Worm (Caenorhabditis elegans) whole organism, L1 larva: Measurements from ENCODE around the gene swd-2.2.

Source experiments
- C04F5.9 ChIP-seq: sonication (generic microtip); optimal IDR thresholded peaks from 2 replicates; lab custom pipeline; 2016; ENCODE audit warnings: missing genetic modification characterization, missing compliant biosample characterization
- Y116A8C.19 ChIP-seq: sonication (generic microtip); optimal IDR thresholded peaks from 2 replicates; lab custom pipeline; 2016; ENCODE audit warnings: missing compliant biosample characterization, missing genetic modification characterization, borderline replicate concordance
- alr-1 ChIP-seq: fragments of 200-800 bp; sonication (Bioruptor generic); optimal IDR thresholded peaks from 2 replicates; lab custom pipeline; 2018; ENCODE audit warnings: borderline replicate concordance, mild to moderate bottlenecking, missing genetic modification characterization, missing compliant biosample characterization
- aly-2 ChIP-seq: fragments of 150-350 bp; optimal IDR thresholded peaks from 2 replicates; lab custom pipeline; 2014; ENCODE audit warnings: missing biosample characterization, missing genetic modification characterization
- ama-1 ChIP-seq: fragments of 150-350 bp; optimal IDR thresholded peaks from 2 replicates; lab custom pipeline; 2014
- blmp-1 ChIP-seq: fragments of 150-350 bp; optimal IDR thresholded peaks from 2 replicates; lab custom pipeline; 2014; ENCODE audit warnings: missing biosample characterization, missing genetic modification characterization
- ceh-82 ChIP-seq, 3 experiments: fragments of 150-350 bp in 1 of 3; sonication (generic microtip) in 2 of 3; optimal IDR thresholded peaks; 2 replicates each; lab custom pipeline; 2014 to 2017; ENCODE audit warnings: missing biosample characterization in 3 of 3, missing genetic modification characterization in 3 of 3
- ceh-88 ChIP-seq: fragments of 200-800 bp; sonication (Bioruptor generic); IDR thresholded peaks from 2 replicates; pipeline ENCODE4 v1.3.6; 2022; ENCODE audit warnings: missing genetic modification characterization, missing compliant biosample characterization
- ceh-90 ChIP-seq: sonication (generic microtip); optimal IDR thresholded peaks from 2 replicates; lab custom pipeline; 2016; ENCODE audit warnings: missing genetic modification characterization, missing compliant biosample characterization
- dsc-1 ChIP-seq: sonication (generic microtip); optimal IDR thresholded peaks from 2 replicates; lab custom pipeline; 2016; ENCODE audit warnings: mild to moderate bottlenecking, missing genetic modification characterization, missing compliant biosample characterization
- efl-1 ChIP-seq, 4 experiments: fragments of 150-350 bp; optimal IDR thresholded peaks in 3 of 4; peaks in 1 of 4; 1 replicate in 1 of 4; 2 replicates in 3 of 4; lab custom pipeline; 2014; ENCODE audit warnings: missing biosample characterization in 2 of 4, missing genetic modification characterization in 2 of 4, missing genetic modification reagents in 2 of 4
- egl-13 ChIP-seq: sonication (generic microtip); optimal IDR thresholded peaks from 2 replicates; lab custom pipeline; 2016; ENCODE audit warnings: missing genotype, missing genetic modification reagents, missing genetic modification characterization, missing compliant biosample characterization
- elt-3 ChIP-seq, 6 experiments: fragments of 150-350 bp in 1 of 6; sonication (generic microtip); optimal IDR thresholded peaks; 2 replicates each; lab custom pipeline; 2017 to 2018; ENCODE audit warnings: missing biosample characterization in 6 of 6, missing genetic modification characterization in 6 of 6, inconsistent platforms in 1 of 6
- fkh-8 ChIP-seq: sonication (generic microtip); optimal IDR thresholded peaks from 2 replicates; lab custom pipeline; 2016; ENCODE audit warnings: mild to moderate bottlenecking, missing genetic modification characterization, missing compliant biosample characterization
- grh-1 ChIP-seq: fragments of 200-800 bp; sonication (Bioruptor generic); IDR thresholded peaks from 2 replicates; pipeline ENCODE4 v1.3.6; 2022; ENCODE audit warnings: missing genetic modification reagents, missing genetic modification characterization, missing compliant biosample characterization
- lin-13 ChIP-seq: fragments of 150-350 bp; optimal IDR thresholded peaks from 2 replicates; lab custom pipeline; 2014; ENCODE audit warnings: missing biosample characterization, missing genetic modification reagents, missing genetic modification characterization
- lin-14 ChIP-seq: fragments of 200-800 bp; sonication (Bioruptor generic); optimal IDR thresholded peaks from 2 replicates; lab custom pipeline; 2018; ENCODE audit warnings: mild to moderate bottlenecking, missing genetic modification characterization, moderate library complexity, missing compliant biosample characterization
- lir-3 ChIP-seq: sonication (generic microtip); optimal IDR thresholded peaks from 2 replicates; lab custom pipeline; 2016; ENCODE audit warnings: mild to moderate bottlenecking, missing genetic modification characterization, moderate library complexity, missing compliant biosample characterization; ENCODE audit not compliant: poor library complexity
- lsy-2 ChIP-seq, 2 experiments: fragments of 150-350 bp; optimal IDR thresholded peaks; 2 replicates each; lab custom pipeline; 2014; ENCODE audit warnings: missing biosample characterization in 2 of 2, missing genetic modification characterization in 2 of 2
- mef-2 ChIP-seq: fragments of 150-350 bp; optimal IDR thresholded peaks from 2 replicates; lab custom pipeline; 2014; ENCODE audit warnings: missing biosample characterization, missing genetic modification characterization
- mep-1 ChIP-seq: fragments of 150-350 bp; optimal IDR thresholded peaks from 2 replicates; lab custom pipeline; 2014; ENCODE audit warnings: missing biosample characterization, missing genetic modification characterization
- nhr-20 ChIP-seq: sonication (generic microtip); optimal IDR thresholded peaks from 2 replicates; lab custom pipeline; 2016; ENCODE audit warnings: mild to moderate bottlenecking, missing genetic modification characterization, missing compliant biosample characterization
- nhr-47 ChIP-seq: sonication (generic microtip); optimal IDR thresholded peaks from 2 replicates; lab custom pipeline; 2016; ENCODE audit warnings: mild to moderate bottlenecking, missing genetic modification characterization, moderate library complexity, missing compliant biosample characterization
- nhr-71 ChIP-seq: sonication (generic microtip); optimal IDR thresholded peaks from 2 replicates; lab custom pipeline; 2016; ENCODE audit warnings: mild to moderate bottlenecking, missing genetic modification characterization, moderate library complexity, missing compliant biosample characterization
- nhr-77 ChIP-seq: fragments of 150-350 bp; optimal IDR thresholded peaks from 2 replicates; lab custom pipeline; 2014; ENCODE audit warnings: missing biosample characterization, missing genetic modification characterization
- nhr-85 ChIP-seq: sonication (generic microtip); peaks from one replicate; lab custom pipeline; 2016; ENCODE audit warnings: missing genetic modification characterization, inconsistent platforms, missing compliant biosample characterization
- nhr-90 ChIP-seq: sonication (generic microtip); optimal IDR thresholded peaks from 2 replicates; lab custom pipeline; 2016; ENCODE audit warnings: mild to moderate bottlenecking, missing genetic modification characterization, missing compliant biosample characterization; ENCODE audit not compliant: poor library complexity
- rnt-1 ChIP-seq: sonication (generic microtip); optimal IDR thresholded peaks from 2 replicates; lab custom pipeline; 2016; ENCODE audit warnings: mild to moderate bottlenecking, missing genetic modification characterization, moderate library complexity, missing compliant biosample characterization
- snpc-4 ChIP-seq: fragments of 150-350 bp; optimal IDR thresholded peaks from 2 replicates; lab custom pipeline; 2014; ENCODE audit warnings: missing biosample characterization, missing genetic modification characterization
- snu-23 ChIP-seq: sonication (generic microtip); optimal IDR thresholded peaks from 2 replicates; lab custom pipeline; 2016; ENCODE audit warnings: missing genetic modification characterization, missing compliant biosample characterization
- sptf-1 ChIP-seq: fragments of 150-350 bp; optimal IDR thresholded peaks from 2 replicates; lab custom pipeline; 2014; ENCODE audit warnings: missing biosample characterization, missing genetic modification characterization
- sup-37 ChIP-seq: fragments of 200-800 bp; sonication (Bioruptor generic); optimal IDR thresholded peaks from 2 replicates; lab custom pipeline; 2018; ENCODE audit warnings: mild to moderate bottlenecking, missing genetic modification characterization, missing compliant biosample characterization
- tbx-2 ChIP-seq: sonication (generic microtip); optimal IDR thresholded peaks from 2 replicates; lab custom pipeline; 2016; ENCODE audit warnings: missing genetic modification characterization, missing compliant biosample characterization
- tlp-1 ChIP-seq: fragments of 150-350 bp; optimal IDR thresholded peaks from 2 replicates; lab custom pipeline; 2014; ENCODE audit warnings: missing biosample characterization, missing genetic modification characterization
- unc-130 ChIP-seq: fragments of 150-350 bp; optimal IDR thresholded peaks from 2 replicates; lab custom pipeline; 2017; ENCODE audit warnings: missing biosample characterization, missing genetic modification characterization, inconsistent platforms
- unc-62 ChIP-seq: fragments of 150-350 bp; optimal IDR thresholded peaks from 2 replicates; lab custom pipeline; 2014; ENCODE audit warnings: missing biosample characterization, missing genetic modification reagents, missing genetic modification characterization
- unc-86 ChIP-seq: sonication (generic microtip); optimal IDR thresholded peaks from 2 replicates; lab custom pipeline; 2016; ENCODE audit warnings: missing genetic modification characterization, missing compliant biosample characterization
- xbp-1 ChIP-seq: sonication (generic microtip); optimal IDR thresholded peaks from 2 replicates; lab custom pipeline; 2016; ENCODE audit warnings: missing genetic modification characterization, missing compliant biosample characterization
- zag-1 ChIP-seq: fragments of 150-350 bp; optimal IDR thresholded peaks from 2 replicates; lab custom pipeline; 2014; ENCODE audit warnings: missing biosample characterization, missing genetic modification characterization

Gene swd-2.2

ce11 chrIV:7817852-7818251 is 43.6 kb downstream of the swd-2.2 start, which contains the start of gene ric-3 (continued):
- TF ChIP-seq egl-13 = peak; percentile 71
- TF ChIP-seq snpc-4 (tag; lab: Kevin White, UChicago) = peak; percentile 23
- TF ChIP-seq nhr-47 (tag; lab: Kevin White, UChicago) = peak; percentile 72
- no peak for TF ChIP-seq ceh-88 (GFP tag; lab: Robert Waterston, UW)
- peak; percentile 23 for TF ChIP-seq zag-1 (tag; lab: Kevin White, UChicago)
- TF ChIP-seq nhr-77 (tag; lab: Kevin White, UChicago) = peak; percentile 30

ce11 chrIV:7822524-7822923 is 48.3 kb downstream of the swd-2.2 start, which contains the start of gene T14A8.2:
Gene T14A8.2, minus strand, starts transcription at chrIV:7822624.
- TF ChIP-seq lsy-2 (tag; optimal IDR thresholded peaks at IDR 0.05; lab: Kevin White, UChicago) (no peak), nhr-90 (tag; lab: Kevin White, UChicago) (no peak), lin-13 (GFP tag; lab: Kevin White, UChicago) (no peak), grh-1 (GFP tag; lab: Robert Waterston, UW) (no peak), unc-86 (tag; lab: Kevin White, UChicago) (no peak), mef-2 (tag; lab: Kevin White, UChicago) (no peak), dsc-1 (tag; lab: Kevin White, UChicago) (no peak), nhr-85 (no peak), fkh-8 (no peak), tlp-1 (tag; lab: Kevin White, UChicago) (no peak), ceh-90 (no peak), tbx-2 (no peak), unc-130 (tag; lab: Kevin White, UChicago) (no peak), ceh-82 (tag; optimal IDR thresholded peaks at IDR 0.05; lab: Kevin White, UChicago) (no peak)

ce11 chrIV:7824649-7825048 is 50.4 kb downstream of the swd-2.2 start:
- TF ChIP-seq Y116A8C.19 (tag; lab: Kevin White, UChicago) = no peak
- peak; percentile 74 for TF ChIP-seq lin-14 (GFP tag; lab: Kevin White, UChicago)
- no peak for TF ChIP-seq elt-3 (tag; optimal IDR thresholded peaks at IDR 0.05; lab: Kevin White, UChicago)
- peak; percentile 5 for TF ChIP-seq nhr-20 (tag; lab: Kevin White, UChicago)
- peak; percentile 23 for TF ChIP-seq aly-2 (tag; lab: Kevin White, UChicago)
- TF ChIP-seq grh-1 (GFP tag; lab: Robert Waterston, UW) = peak; percentile 82
- no peak for TF ChIP-seq lir-3 (tag; lab: Kevin White, UChicago)
- TF ChIP-seq alr-1 (tag; lab: Kevin White, UChicago) = no peak
- TF ChIP-seq nhr-90 (tag; lab: Kevin White, UChicago) = peak; percentile 32
- TF ChIP-seq xbp-1 (tag; lab: Kevin White, UChicago) = no peak
- TF ChIP-seq mep-1 = peak; percentile 29
- TF ChIP-seq sup-37 (GFP tag; lab: Kevin White, UChicago) = no peak
- peak; percentile 43 for TF ChIP-seq nhr-71 (tag; lab: Kevin White, UChicago)
- peak; percentile 47 for TF ChIP-seq tbx-2
- TF ChIP-seq snu-23 = peak; percentile 38
- TF ChIP-seq blmp-1 = peak; percentile 24
- TF ChIP-seq lsy-2 (tag; optimal IDR thresholded peaks at IDR 0.05; lab: Kevin White, UChicago) = peak in 1 of 2 experiments; percentile 31
- no peak for TF ChIP-seq sptf-1
- TF ChIP-seq nhr-85 = peak; percentile 94
- no peak for TF ChIP-seq unc-62 (GFP tag; lab: Kevin White, UChicago)
- no peak for TF ChIP-seq dsc-1 (tag; lab: Kevin White, UChicago)
- TF ChIP-seq efl-1 (optimal IDR thresholded peaks at IDR 0.05; lab: Kevin White, UChicago) = no peak
- TF ChIP-seq efl-1 (GFP tag; optimal IDR thresholded peaks at IDR 0.05 in 1 of 2; lab: Kevin White, UChicago) = peak in 1 of 2 experiments; percentile 55
- no peak for TF ChIP-seq ama-1 (lab: Kevin White, UChicago)
- no peak for TF ChIP-seq C04F5.9 (tag; lab: Kevin White, UChicago)
- TF ChIP-seq rnt-1 = peak; percentile 7
- TF ChIP-seq, all 84 proteins: peak for 14
